Fruit fly (Drosophila melanogaster) whole organism, prepupa: ENCODE data around the gene Nepl6.

ENCODE experiments used
- Blimp-1 ChIP-seq: fragments of 200-800 bp; sonication (Bioruptor generic); optimal IDR thresholded peaks from 3 replicates; lab custom pipeline; 2017; ENCODE audit warnings: missing biosample characterization, missing genetic modification characterization, mild to moderate bottlenecking, moderate library complexity, missing genetic modification reagents
- CG10631 ChIP-seq: fragments of 200-800 bp; sonication (Bioruptor generic); optimal IDR thresholded peaks from 2 replicates; lab custom pipeline; 2016; ENCODE audit warnings: missing biosample characterization, missing genetic modification characterization
- CG10669 ChIP-seq: fragments of 200-800 bp; sonication (Bioruptor generic); optimal IDR thresholded peaks from 3 replicates; lab custom pipeline; 2018; ENCODE audit warnings: missing biosample characterization, mild to moderate bottlenecking, missing genetic modification characterization, moderate library complexity
- CG11294 ChIP-seq: fragments of 200-800 bp; sonication (Bioruptor generic); IDR thresholded peaks from 2 replicates; pipeline ENCODE4 v1.3.6; 2022; ENCODE audit warnings: missing biosample characterization, missing genetic modification characterization
- CG11762 ChIP-seq: fragments of 200-800 bp; sonication (Bioruptor generic); optimal IDR thresholded peaks from 3 replicates; lab custom pipeline; 2016; ENCODE audit warnings: missing biosample characterization, missing genetic modification characterization; ENCODE audit not compliant: insufficient read depth
- CG15336 ChIP-seq: fragments of 200-800 bp; sonication (Bioruptor generic); IDR thresholded peaks from 2 replicates; pipeline ENCODE4 v1.3.6; 2022; ENCODE audit warnings: missing biosample characterization, missing genetic modification characterization
- CG1621 ChIP-seq: fragments of 200-800 bp; sonication (Bioruptor generic); optimal IDR thresholded peaks from 3 replicates; lab custom pipeline; 2018; ENCODE audit warnings: missing biosample characterization, mild to moderate bottlenecking, missing genetic modification characterization
- CG3032 ChIP-seq: fragments of 200-800 bp; optimal IDR thresholded peaks from 2 replicates; lab custom pipeline; 2019; ENCODE audit warnings: missing biosample characterization, mild to moderate bottlenecking, missing genetic modification characterization, moderate library complexity
- CG31627 ChIP-seq: fragments of 200-800 bp; sonication (Bioruptor generic); optimal IDR thresholded peaks from 3 replicates; lab custom pipeline; 2016; ENCODE audit warnings: missing biosample characterization, missing genetic modification characterization
- CG34406 ChIP-seq: fragments of 200-800 bp; sonication (Bioruptor generic); optimal IDR thresholded peaks from 3 replicates; lab custom pipeline; 2016; ENCODE audit warnings: missing biosample characterization, missing genetic modification characterization
- CG4318 ChIP-seq: fragments of 200-800 bp; sonication (Bioruptor generic); optimal IDR thresholded peaks from 3 replicates; lab custom pipeline; 2017; ENCODE audit warnings: missing biosample characterization, mild to moderate bottlenecking, missing genetic modification characterization
- CG6163 ChIP-seq: fragments of 200-800 bp; sonication (Bioruptor generic); IDR thresholded peaks from 3 replicates; pipeline ENCODE4 v1.3.6; 2022; ENCODE audit warnings: missing biosample characterization, missing genetic modification characterization
- CG6276 ChIP-seq: fragments of 200-800 bp; sonication (Bioruptor generic); optimal IDR thresholded peaks from 2 replicates; lab custom pipeline; 2017; ENCODE audit warnings: missing biosample characterization, mild to moderate bottlenecking, missing genetic modification characterization
- CG6792 ChIP-seq: fragments of 200-800 bp; sonication (Bioruptor generic); optimal IDR thresholded peaks from 3 replicates; lab custom pipeline; 2016; ENCODE audit warnings: missing biosample characterization, missing genetic modification characterization
- CG7368 ChIP-seq: fragments of 200-800 bp; sonication (Bioruptor generic); optimal IDR thresholded peaks from 3 replicates; lab custom pipeline; 2016; ENCODE audit warnings: missing biosample characterization, missing genetic modification characterization
- CG8119 ChIP-seq: fragments of 200-800 bp; sonication (Bioruptor generic); IDR thresholded peaks from 3 replicates; pipeline ENCODE4 v1.3.6; 2022; ENCODE audit warnings: missing biosample characterization, missing genetic modification characterization
- CG8632 ChIP-seq: fragments of 200-800 bp; sonication (Bioruptor generic); optimal IDR thresholded peaks from 3 replicates; lab custom pipeline; 2016; ENCODE audit warnings: missing biosample characterization, missing genetic modification characterization
- Eip78C ChIP-seq: fragments of 200-800 bp; sonication (Bioruptor generic); peaks from one replicate; lab custom pipeline; 2016; ENCODE audit warnings: missing biosample characterization, missing genetic modification characterization
- Eip93F ChIP-seq: fragments of 200-800 bp; sonication (Bioruptor generic); optimal IDR thresholded peaks from 2 replicates; lab custom pipeline; 2016; ENCODE audit warnings: missing biosample characterization, mild to moderate bottlenecking, missing genetic modification characterization
- Gug ChIP-seq: fragments of 200-800 bp; sonication (Bioruptor generic); IDR thresholded peaks from 2 replicates; pipeline ENCODE4 v1.3.6; 2022; ENCODE audit warnings: missing biosample characterization, missing genetic modification characterization
- Hr39 ChIP-seq: fragments of 200-800 bp; sonication (Bioruptor generic); optimal IDR thresholded peaks from 2 replicates; lab custom pipeline; 2016; ENCODE audit warnings: missing biosample characterization, missing genetic modification characterization
- OdsH ChIP-seq: fragments of 200-800 bp; sonication (Bioruptor generic); optimal IDR thresholded peaks from 3 replicates; lab custom pipeline; 2016; ENCODE audit warnings: missing biosample characterization, missing genetic modification characterization
- Sox14 ChIP-seq: fragments of 200-800 bp; sonication (Bioruptor generic); optimal IDR thresholded peaks from 3 replicates; lab custom pipeline; 2016; ENCODE audit warnings: missing biosample characterization, missing genetic modification characterization
- Sox15 ChIP-seq: fragments of 200-800 bp; sonication (Bioruptor generic); optimal IDR thresholded peaks from 3 replicates; lab custom pipeline; 2016; ENCODE audit warnings: missing biosample characterization, missing genetic modification characterization
- acj6 ChIP-seq: fragments of 200-800 bp; sonication (Bioruptor generic); optimal IDR thresholded peaks from 3 replicates; lab custom pipeline; 2016; ENCODE audit warnings: missing biosample characterization, missing genetic modification characterization
- cyc ChIP-seq: fragments of 200-800 bp; sonication (Bioruptor generic); optimal IDR thresholded peaks from 3 replicates; lab custom pipeline; 2016; ENCODE audit warnings: missing biosample characterization, missing genetic modification characterization
- dsx ChIP-seq: fragments of 200-800 bp; optimal IDR thresholded peaks from 3 replicates; lab custom pipeline; 2019; ENCODE audit warnings: missing biosample characterization, mild to moderate bottlenecking, missing genetic modification characterization, moderate library complexity; ENCODE audit not compliant: poor library complexity, severe bottlenecking
- eg ChIP-seq: fragments of 200-800 bp; sonication (Bioruptor generic); IDR thresholded peaks from 3 replicates; pipeline ENCODE4 v1.3.6; 2022; ENCODE audit warnings: missing biosample characterization, missing genetic modification characterization
- esn ChIP-seq: fragments of 200-800 bp; sonication (Bioruptor generic); optimal IDR thresholded peaks from 2 replicates; lab custom pipeline; 2016; ENCODE audit warnings: missing biosample characterization, mild to moderate bottlenecking, missing genetic modification characterization, moderate library complexity
- lz ChIP-seq: fragments of 200-800 bp; sonication (Bioruptor generic); optimal IDR thresholded peaks from 3 replicates; lab custom pipeline; 2016; ENCODE audit warnings: missing biosample characterization, missing genetic modification characterization
- salr ChIP-seq, 2 experiments: fragments of 200-800 bp; sonication (Bioruptor generic); optimal IDR thresholded peaks; 3 replicates each; lab custom pipeline; 2016 to 2018; ENCODE audit warnings: missing biosample characterization in 2 of 2, missing genetic modification characterization in 2 of 2, mild to moderate bottlenecking in 1 of 2
- spab ChIP-seq: fragments of 200-800 bp; sonication (Bioruptor generic); optimal IDR thresholded peaks from 2 replicates; lab custom pipeline; 2017; ENCODE audit warnings: missing biosample characterization, mild to moderate bottlenecking, missing genetic modification characterization, missing genetic modification reagents
- svp ChIP-seq: fragments of 200-800 bp; sonication (Bioruptor generic); peaks from one replicate; lab custom pipeline; 2016; ENCODE audit warnings: missing biosample characterization, missing genetic modification characterization
- topi ChIP-seq: fragments of 200-800 bp; sonication (Bioruptor generic); optimal IDR thresholded peaks from 3 replicates; lab custom pipeline; 2016; ENCODE audit warnings: missing biosample characterization, missing genetic modification characterization
- vri ChIP-seq: fragments of 200-800 bp; sonication (Bioruptor generic); optimal IDR thresholded peaks from 3 replicates; lab custom pipeline; 2016; ENCODE audit warnings: missing biosample characterization, mild to moderate bottlenecking, missing genetic modification characterization

The Nepl6 gene

dm6 chr2L:6339010-6339897 lies 46.1 kb downstream of the Nepl6 start (continued):
- peak; percentile 27 for TF ChIP-seq CG10669
- peak; percentile 27 for TF ChIP-seq Hr39 (GFP tag; lab: Kevin White, UChicago)
- peak; percentile 37; the same call in 1 of the 3 replicates for TF ChIP-seq CG6163 (GFP tag; lab: Robert Waterston, UW)
- TF ChIP-seq CG10631 (GFP tag; lab: Kevin White, UChicago): peak; percentile 32
- peak; percentile 17 for TF ChIP-seq Blimp-1 (GFP tag; lab: Kevin White, UChicago)
- TF ChIP-seq salr (GFP tag; optimal IDR thresholded peaks at IDR 0.05; lab: Kevin White, UChicago): no peak
- peak; percentile 28 for TF ChIP-seq CG1621 (tag; lab: Kevin White, UChicago)
- peak; percentile 42 for TF ChIP-seq acj6
- TF ChIP-seq Sox14 (GFP tag; lab: Kevin White, UChicago): peak; percentile 14
- peak; percentile 95 for TF ChIP-seq svp (GFP tag; lab: Kevin White, UChicago)
- TF ChIP-seq OdsH (GFP tag; lab: Kevin White, UChicago): peak; percentile 64
- no peak for TF ChIP-seq CG4318 (GFP tag; lab: Kevin White, UChicago)
- TF ChIP-seq CG3032 (tag; lab: Kevin White, UChicago): peak; percentile 1
- TF ChIP-seq spab (GFP tag; lab: Kevin White, UChicago): peak; percentile 28
- no peak for TF ChIP-seq CG34406 (GFP tag; lab: Kevin White, UChicago)
- peak; percentile 13; the same call in 1 of the 2 replicates for TF ChIP-seq Gug (GFP tag; lab: Robert Waterston, UW)
- TF ChIP-seq lz (GFP tag; lab: Kevin White, UChicago): peak; percentile 54
- no peak for TF ChIP-seq dsx

dm6 chr2L:6338367-6338975 lies 46.8 kb downstream of the Nepl6 start, which contains the start of the genes Pez and Cpr:
Gene Pez, minus strand, starts transcription at chr2L:6338671.
Gene Cpr, plus strand, starts transcription at chr2L:6338836.
- TF ChIP-seq Sox15 (GFP tag; lab: Kevin White, UChicago) (no peak), CG6276 (GFP tag; lab: Kevin White, UChicago) (no peak), Eip78C (peak; percentile 47), cyc (GFP tag; lab: Kevin White, UChicago) (peak; percentile 21), Eip93F (GFP tag; lab: Kevin White, UChicago) (peak; percentile 7), Sox14 (GFP tag; lab: Kevin White, UChicago) (peak; percentile 28), lz (GFP tag; lab: Kevin White, UChicago) (peak; percentile 24), CG11294 (no peak), svp (GFP tag; lab: Kevin White, UChicago) (no peak), Blimp-1 (GFP tag; lab: Kevin White, UChicago) (no peak), esn (peak; percentile 25), CG8632 (GFP tag; lab: Kevin White, UChicago) (no peak), CG8119 (no peak), spab (GFP tag; lab: Kevin White, UChicago) (no peak), vri (peak; percentile 33), CG6792 (GFP tag; lab: Kevin White, UChicago) (no peak), CG7368 (GFP tag; lab: Kevin White, UChicago) (no peak), CG31627 (peak; percentile 26), topi (GFP tag; lab: Kevin White, UChicago) (peak; percentile 23), eg (peak; percentile 56; the same call in 1 of the 3 replicates), CG15336 (GFP tag; lab: Robert Waterston, UW) (0 out of 2 replicates have a peak, but pooled peaks have one; percentile 6), CG6163 (GFP tag; lab: Robert Waterston, UW) (peak; percentile 47), CG11762 (GFP tag; lab: Kevin White, UChicago) (no peak)
